Worm (Caenorhabditis elegans) whole organism, midembryonic: Measurements from ENCODE around the gene clec-260.

ENCODE experiments used
- T22C8.4 ChIP-seq: fragments of 200-800 bp; sonication (Bioruptor generic); IDR thresholded peaks from 2 replicates; pipeline ENCODE4 v1.3.6; 2022; ENCODE audit warnings: missing genetic modification characterization, missing compliant biosample characterization
- flt-1 ChIP-seq: fragments of 200-800 bp; sonication (Bioruptor generic); IDR thresholded peaks from 2 replicates; pipeline ENCODE4 v1.3.6; 2022; ENCODE audit warnings: missing genetic modification characterization, missing compliant biosample characterization
- ref-1 ChIP-seq: fragments of 200-800 bp; sonication (Bioruptor generic); conservative IDR thresholded peaks from 2 replicates; pipeline ENCODE4 v1.3.6; 2022; ENCODE audit warnings: missing genetic modification reagents, missing genetic modification characterization, missing compliant biosample characterization
- ztf-23 ChIP-seq: fragments of 200-800 bp; sonication (Bioruptor generic); IDR thresholded peaks from 2 replicates; pipeline ENCODE4 v1.3.6; 2022; ENCODE audit warnings: missing genetic modification reagents, missing genetic modification characterization, missing compliant biosample characterization

DNA sequence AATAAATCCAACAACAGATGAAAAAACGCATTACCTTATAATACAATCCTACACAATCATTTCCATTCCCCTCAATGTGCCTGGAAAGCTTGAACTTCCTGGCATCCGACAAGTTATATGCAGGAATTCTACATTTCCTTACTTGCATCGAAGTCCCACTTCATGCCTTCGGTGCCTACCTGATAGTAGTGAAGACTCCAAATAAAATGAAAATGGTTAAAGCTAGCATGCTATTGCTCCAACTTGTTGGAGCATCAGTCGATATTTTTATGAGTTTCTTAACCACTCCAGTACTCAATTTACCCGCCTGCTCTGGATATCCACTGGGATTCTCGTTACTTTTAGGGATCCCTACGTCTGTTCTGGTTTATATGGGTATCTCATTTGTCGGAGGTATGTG lies 20.5 kb downstream of the clec-260 start, which contains the start of gene srh-171:
- TF ChIP-seq ztf-23 (GFP tag; lab: Robert Waterston, UW): no peak
- no peak for TF ChIP-seq flt-1
- no peak for TF ChIP-seq T22C8.4 (GFP tag; lab: Robert Waterston, UW)
- TF ChIP-seq ref-1: no peak
